Worm (Caenorhabditis elegans): ENCODE data around the gene srh-148.

ce11 chrV:15896671-15897070 is 38.5 kb upstream of the srh-148 start, which contains the start of gene nhr-213:
- TF ChIP-seq lsy-12 (tag; optimal IDR thresholded peaks at IDR 0.05) = no peak
- no peak for TF ChIP-seq nhr-23 (tag; optimal IDR thresholded peaks at IDR 0.05)
- TF ChIP-seq skn-1 (tag; optimal IDR thresholded peaks at IDR 0.05) = no peak
- TF ChIP-seq elt-1 (tag; optimal IDR thresholded peaks at IDR 0.05) = no peak
- no peak for TF ChIP-seq fkh-10 (GFP tag; optimal IDR thresholded peaks at IDR 0.05)
- no peak for TF ChIP-seq pha-4 (tag; optimal IDR thresholded peaks at IDR 0.05)
- no peak for TF ChIP-seq elt-2 (tag; optimal IDR thresholded peaks at IDR 0.05)
- no peak for TF ChIP-seq nhr-12 (tag; optimal IDR thresholded peaks at IDR 0.05)
- no peak for TF ChIP-seq unc-39 (tag; optimal IDR thresholded peaks at IDR 0.05)
- no peak for TF ChIP-seq unc-62 (GFP tag; optimal IDR thresholded peaks at IDR 0.05)
- TF ChIP-seq nhr-25 (tag; optimal IDR thresholded peaks at IDR 0.05) = no peak
- TF ChIP-seq nfya-1 (tag; optimal IDR thresholded peaks at IDR 0.05; ENCODE audit: insufficient read depth) = no peak
- TF ChIP-seq zag-1 (tag; optimal IDR thresholded peaks at IDR 0.05) = no peak
